Fruit fly (Drosophila melanogaster) whole organism, pupa: ENCODE measurements around the gene CG31220.

Experiments used
- CG12605 ChIP-seq: fragments of 200-800 bp; sonication (Bioruptor generic); IDR thresholded peaks from 2 replicates; pipeline ENCODE4 v1.3.6; 2022; ENCODE audit warnings: missing biosample characterization, missing genetic modification characterization
- CG13204 ChIP-seq: fragments of 200-800 bp; sonication (Bioruptor generic); optimal IDR thresholded peaks from 2 replicates; lab custom pipeline; 2018; ENCODE audit warnings: missing biosample characterization, mild to moderate bottlenecking, missing genetic modification characterization, moderate library complexity
- CG17806 ChIP-seq: fragments of 200-800 bp; sonication (Bioruptor generic); optimal IDR thresholded peaks from 2 replicates; lab custom pipeline; 2018; ENCODE audit warnings: missing biosample characterization, mild to moderate bottlenecking, missing genetic modification characterization, moderate library complexity
- CG34367 ChIP-seq: fragments of 200-800 bp; sonication (Bioruptor generic); optimal IDR thresholded peaks from 2 replicates; lab custom pipeline; 2018; ENCODE audit warnings: missing biosample characterization, mild to moderate bottlenecking, missing genetic modification characterization
- CG4496 ChIP-seq: fragments of 200-800 bp; sonication (Bioruptor generic); IDR thresholded peaks from 3 replicates; pipeline ENCODE4 v1.3.6; 2022; ENCODE audit warnings: missing biosample characterization, missing genetic modification characterization
- EcR ChIP-seq: fragments of 200-800 bp; sonication (Bioruptor generic); optimal IDR thresholded peaks from 3 replicates; lab custom pipeline; 2019; ENCODE audit warnings: missing biosample characterization, missing genetic modification characterization, mild to moderate bottlenecking, moderate library complexity, missing genetic modification reagents
- Pif1B ChIP-seq: fragments of 200-800 bp; sonication (Bioruptor generic); optimal IDR thresholded peaks from 3 replicates; lab custom pipeline; 2016; ENCODE audit warnings: missing biosample characterization, missing genetic modification characterization
- Snoo ChIP-seq: fragments of 200-800 bp; sonication (Bioruptor generic); optimal IDR thresholded peaks from 3 replicates; lab custom pipeline; 2017; ENCODE audit warnings: missing biosample characterization, mild to moderate bottlenecking, missing genetic modification characterization, inconsistent platforms
- fd96Ca ChIP-seq: fragments of 200-800 bp; sonication (Bioruptor generic); IDR thresholded peaks from 3 replicates; pipeline ENCODE4 v1.3.6; 2022; ENCODE audit warnings: missing biosample characterization, missing genetic modification characterization

DNA sequence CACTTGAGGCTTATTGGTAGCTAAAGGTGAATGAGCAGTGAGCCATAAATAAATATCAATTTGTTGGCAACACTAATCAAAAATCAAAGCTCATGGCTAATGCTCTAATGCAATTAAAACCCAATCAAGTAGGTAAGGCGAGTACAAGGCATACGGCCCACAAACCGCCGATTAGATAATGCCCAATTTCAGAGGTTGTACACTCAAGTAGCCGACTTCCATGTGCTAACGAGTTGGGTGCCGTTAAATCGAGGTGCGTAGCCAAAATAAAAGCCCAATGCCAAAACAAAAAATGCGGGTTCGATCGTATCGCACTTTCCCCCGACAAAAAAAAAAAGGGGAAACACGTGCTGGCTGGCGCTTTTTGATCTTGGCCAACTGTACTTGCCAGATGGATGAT, 26.3 kb upstream of the CG31220 start:
- TF ChIP-seq CG13204 (GFP tag; lab: Kevin White, UChicago) (no peak), Pif1B (GFP tag; lab: Kevin White, UChicago) (no peak), CG12605 (GFP tag; lab: Robert Waterston, UW) (no peak), fd96Ca (GFP tag; lab: Robert Waterston, UW) (no peak), CG34367 (no peak), CG4496 (GFP tag; lab: Robert Waterston, UW) (no peak), CG17806 (tag; lab: Kevin White, UChicago) (no peak), Snoo (tag; lab: Kevin White, UChicago) (no peak), EcR (GFP tag; lab: Kevin White, UChicago) (no peak)
